Fruit fly (Drosophila melanogaster): ENCODE measurements around the gene CG14325.

- TF ChIP-seq Pif1A (GFP tag; optimal IDR thresholded peaks at IDR 0.05), result no peak
- no peak for TF ChIP-seq fd96Ca (GFP tag; IDR thresholded peaks at IDR 0.05)
- no peak for TF ChIP-seq rn (GFP tag; IDR thresholded peaks at IDR 0.05)
- TF ChIP-seq Ets98B (GFP tag; IDR thresholded peaks at IDR 0.05), result no peak
- TF ChIP-seq Snoo (tag; optimal IDR thresholded peaks at IDR 0.05), result no peak
- TF ChIP-seq CG17806 (tag; optimal IDR thresholded peaks at IDR 0.05), result no peak
- TF ChIP-seq CG4496 (GFP tag; IDR thresholded peaks at IDR 0.05), result no peak
Observed at dm6 chr3R:17622062-17622766, 4.7 kb upstream of the CG14325 start, which contains the start of gene CG14323.
